Fruit fly (Drosophila melanogaster) whole organism, embryonic: ENCODE data around the gene Sema5c.

Experiments
- Aef1 ChIP-seq: fragments of 200-800 bp; sonication (Bioruptor generic); IDR thresholded peaks from 3 replicates; pipeline ENCODE4 v1.3.6; 2022; ENCODE audit warnings: missing biosample characterization, missing genetic modification characterization
- B-H1 ChIP-seq: fragments of 200-800 bp; sonication (Bioruptor generic); IDR thresholded peaks from 3 replicates; pipeline ENCODE4 v1.3.6; 2022; ENCODE audit warnings: missing biosample characterization, missing genetic modification characterization
- CG10274 ChIP-seq: fragments of 200-800 bp; sonication (Bioruptor generic); optimal IDR thresholded peaks from 3 replicates; lab custom pipeline; 2017; ENCODE audit warnings: missing biosample characterization, mild to moderate bottlenecking, missing genetic modification characterization
- CG10431 ChIP-seq: fragments of 200-800 bp; sonication (Bioruptor generic); optimal IDR thresholded peaks from 3 replicates; lab custom pipeline; 2018; ENCODE audit warnings: missing biosample characterization, mild to moderate bottlenecking, missing genetic modification characterization
- CG10543 ChIP-seq: fragments of 200-800 bp; sonication (Bioruptor generic); optimal IDR thresholded peaks from 3 replicates; lab custom pipeline; 2017; ENCODE audit warnings: missing biosample characterization, mild to moderate bottlenecking, missing genetic modification characterization, moderate library complexity
- CG11504 ChIP-seq: fragments of 200-800 bp; sonication (Bioruptor generic); optimal IDR thresholded peaks from 3 replicates; lab custom pipeline; 2019; ENCODE audit warnings: missing biosample characterization, mild to moderate bottlenecking, missing genetic modification characterization, moderate library complexity
- CG12299 ChIP-seq: fragments of 200-800 bp; sonication (Bioruptor generic); optimal IDR thresholded peaks from 2 replicates; lab custom pipeline; 2018; ENCODE audit warnings: missing biosample characterization, mild to moderate bottlenecking, missing genetic modification characterization
- CG13424 ChIP-seq: fragments of 200-800 bp; sonication (Bioruptor generic); optimal IDR thresholded peaks from 2 replicates; lab custom pipeline; 2019; ENCODE audit warnings: missing biosample characterization, mild to moderate bottlenecking, missing genetic modification characterization, moderate library complexity
- CG17912 ChIP-seq: fragments of 200-800 bp; sonication (Bioruptor generic); optimal IDR thresholded peaks from 2 replicates; lab custom pipeline; 2018; ENCODE audit warnings: missing biosample characterization, mild to moderate bottlenecking, missing genetic modification characterization
- CG2678 ChIP-seq: fragments of 200-800 bp; sonication (Bioruptor generic); optimal IDR thresholded peaks from 3 replicates; lab custom pipeline; 2019; ENCODE audit warnings: missing biosample characterization, mild to moderate bottlenecking, missing genetic modification characterization, moderate library complexity
- CG3838 ChIP-seq: fragments of 200-800 bp; sonication (Bioruptor generic); optimal IDR thresholded peaks from 3 replicates; lab custom pipeline; 2016; ENCODE audit warnings: missing biosample characterization, missing genetic modification characterization
- CG4328 ChIP-seq: fragments of 200-800 bp; sonication (Bioruptor generic); optimal IDR thresholded peaks from 3 replicates; lab custom pipeline; 2017; ENCODE audit warnings: missing biosample characterization, missing genetic modification reagents, missing genetic modification characterization
- CG43689 ChIP-seq: fragments of 200-800 bp; sonication (Bioruptor generic); IDR thresholded peaks from 2 replicates; pipeline ENCODE4 v1.3.6; 2022; ENCODE audit warnings: missing biosample characterization, missing genetic modification characterization
- CG4617 ChIP-seq: fragments of 200-800 bp; sonication (Bioruptor generic); optimal IDR thresholded peaks from 3 replicates; lab custom pipeline; 2016; ENCODE audit warnings: missing biosample characterization, missing genetic modification characterization, borderline replicate concordance
- CG5953 ChIP-seq: fragments of 200-800 bp; sonication (Bioruptor generic); IDR thresholded peaks from 2 replicates; pipeline ENCODE4 v1.3.6; 2022; ENCODE audit warnings: missing biosample characterization, missing genetic modification characterization
- CG6791 ChIP-seq: fragments of 200-800 bp; sonication (Bioruptor generic); IDR thresholded peaks from 3 replicates; pipeline ENCODE4 v1.3.6; 2022; ENCODE audit warnings: missing biosample characterization, missing genetic modification characterization; ENCODE audit not compliant: partially characterized antibody
- CG7372 ChIP-seq: fragments of 200-800 bp; sonication (Bioruptor generic); IDR thresholded peaks from 2 replicates; pipeline ENCODE4 v1.3.6; 2022; ENCODE audit warnings: missing biosample characterization, missing genetic modification characterization
- CG8089 ChIP-seq: fragments of 200-800 bp; sonication (Bioruptor generic); optimal IDR thresholded peaks from 3 replicates; lab custom pipeline; 2016; ENCODE audit warnings: missing biosample characterization, missing genetic modification characterization
- CG9817 ChIP-seq: fragments of 200-800 bp; sonication (Bioruptor generic); optimal IDR thresholded peaks from 2 replicates; lab custom pipeline; 2018; ENCODE audit warnings: missing biosample characterization, mild to moderate bottlenecking, missing genetic modification characterization, moderate library complexity
- CoRest ChIP-seq: fragments of 200-800 bp; sonication (Bioruptor generic); optimal IDR thresholded peaks from 3 replicates; lab custom pipeline; 2018; ENCODE audit warnings: missing biosample characterization, mild to moderate bottlenecking, missing genetic modification characterization, moderate library complexity
- CrebB ChIP-seq: fragments of 200-800 bp; sonication (Bioruptor generic); optimal IDR thresholded peaks from 3 replicates; lab custom pipeline; 2018; ENCODE audit warnings: missing biosample characterization, mild to moderate bottlenecking, missing genetic modification characterization
- Dfd ChIP-seq, 2 experiments: fragments of >200 bp; optimal IDR thresholded peaks; 2 replicates each; lab custom pipeline; 2017; ENCODE audit warnings: missing biosample characterization in 2 of 2, missing genetic modification characterization in 2 of 2
- Doc2 ChIP-seq: fragments of 200-800 bp; sonication (Bioruptor generic); IDR thresholded peaks from 2 replicates; pipeline ENCODE4 v1.3.6; 2022; ENCODE audit warnings: missing biosample characterization, missing genetic modification characterization
- E2f1 ChIP-seq: fragments of 200-800 bp; sonication (Bioruptor generic); IDR thresholded peaks from 2 replicates; pipeline ENCODE4 v1.3.6; 2022; ENCODE audit warnings: missing biosample characterization, missing genetic modification characterization
- Hsf ChIP-seq: fragments of 200-800 bp; sonication (Bioruptor generic); optimal IDR thresholded peaks from 3 replicates; lab custom pipeline; 2016; ENCODE audit warnings: missing biosample characterization, missing genetic modification characterization
- MTF-1 ChIP-seq: fragments of 200-800 bp; sonication (Bioruptor generic); optimal IDR thresholded peaks from 2 replicates; lab custom pipeline; 2018; ENCODE audit warnings: missing biosample characterization, mild to moderate bottlenecking, missing genetic modification characterization, borderline replicate concordance
- Mad ChIP-seq: fragments of 200-800 bp; sonication (Bioruptor generic); optimal IDR thresholded peaks from 2 replicates; lab custom pipeline; 2016; ENCODE audit warnings: missing biosample characterization, missing genetic modification characterization
- Max ChIP-seq: fragments of 200-800 bp; sonication (Bioruptor generic); optimal IDR thresholded peaks from 2 replicates; lab custom pipeline; 2016; ENCODE audit warnings: missing biosample characterization, mild to moderate bottlenecking, missing genetic modification characterization
- Nf-YB ChIP-seq: fragments of 200-800 bp; sonication (Bioruptor generic); optimal IDR thresholded peaks from 3 replicates; lab custom pipeline; 2019; ENCODE audit warnings: missing biosample characterization, mild to moderate bottlenecking, missing genetic modification characterization, moderate library complexity
- Sin3A ChIP-seq: fragments of >200 bp; optimal IDR thresholded peaks from 2 replicates; lab custom pipeline; 2018
- Spps ChIP-seq: fragments of 200-800 bp; sonication (Bioruptor generic); optimal IDR thresholded peaks from 2 replicates; lab custom pipeline; 2018; ENCODE audit warnings: missing biosample characterization, mild to moderate bottlenecking, missing genetic modification characterization
- TFAM ChIP-seq: fragments of 200-800 bp; sonication (Bioruptor generic); optimal IDR thresholded peaks from 2 replicates; lab custom pipeline; 2017; ENCODE audit warnings: missing biosample characterization, missing genetic modification characterization, inconsistent platforms
- ash1 ChIP-seq: fragments of 200-800 bp; sonication (Bioruptor generic); optimal IDR thresholded peaks from 2 replicates; lab custom pipeline; 2018; ENCODE audit warnings: missing biosample characterization, mild to moderate bottlenecking, missing genetic modification characterization
- bowl ChIP-seq: fragments of 200-800 bp; sonication (Bioruptor generic); IDR thresholded peaks from 2 replicates; pipeline ENCODE4 v1.3.6; 2022; ENCODE audit warnings: missing biosample characterization, missing genetic modification characterization
- dm ChIP-seq: fragments of 200-800 bp; sonication (Bioruptor generic); optimal IDR thresholded peaks from 3 replicates; lab custom pipeline; 2016; ENCODE audit warnings: missing biosample characterization, missing genetic modification characterization
- ftz-f1 ChIP-seq: fragments of 200-800 bp; sonication (Bioruptor generic); optimal IDR thresholded peaks from 2 replicates; lab custom pipeline; 2016; ENCODE audit warnings: missing biosample characterization, missing genetic modification characterization
- ham ChIP-seq: fragments of 200-800 bp; sonication (Bioruptor generic); IDR thresholded peaks from 2 replicates; pipeline ENCODE4 v1.3.6; 2022; ENCODE audit warnings: missing biosample characterization, missing genetic modification characterization
- kni ChIP-seq: fragments of 200-800 bp; sonication (Bioruptor generic); optimal IDR thresholded peaks from 3 replicates; lab custom pipeline; 2017; ENCODE audit warnings: mild to moderate bottlenecking, missing biosample characterization, missing genetic modification reagents, missing genetic modification characterization
- lov ChIP-seq, 2 experiments: fragments of 200-800 bp in 1 of 2; fragments of >200 bp in 1 of 2; sonication (Bioruptor generic) in 1 of 2; IDR thresholded peaks in 1 of 2; optimal IDR thresholded peaks in 1 of 2; 2 replicates in 1 of 2; 3 replicates in 1 of 2; pipeline versions ENCODE4 v1.3.6 to Lab custom; 2017 to 2022; ENCODE audit warnings: missing biosample characterization in 1 of 2, missing genetic modification characterization in 1 of 2
- mld ChIP-seq: fragments of 200-800 bp; sonication (Bioruptor generic); IDR thresholded peaks from 3 replicates; pipeline ENCODE4 v1.3.6; 2022; ENCODE audit warnings: missing biosample characterization, missing genetic modification characterization; ENCODE audit not compliant: partially characterized antibody
- nerfin-1 ChIP-seq: fragments of 200-800 bp; sonication (Bioruptor generic); optimal IDR thresholded peaks from 3 replicates; lab custom pipeline; 2019; ENCODE audit warnings: missing biosample characterization, mild to moderate bottlenecking, missing genetic modification characterization, moderate library complexity
- nom ChIP-seq: fragments of 200-800 bp; sonication (Bioruptor generic); optimal IDR thresholded peaks from 2 replicates; lab custom pipeline; 2017; ENCODE audit warnings: missing biosample characterization, missing genetic modification characterization, mild to moderate bottlenecking, moderate library complexity, missing genetic modification reagents
- pho ChIP-seq: fragments of 200-800 bp; sonication (Bioruptor generic); optimal IDR thresholded peaks from 2 replicates; lab custom pipeline; 2016; ENCODE audit warnings: missing biosample characterization, missing genetic modification characterization
- ranshi ChIP-seq: fragments of 200-800 bp; sonication (Bioruptor generic); IDR thresholded peaks from 2 replicates; pipeline ENCODE4 v1.3.6; 2022; ENCODE audit warnings: missing biosample characterization, missing genetic modification characterization
- repo ChIP-seq: fragments of 200-800 bp; sonication (Bioruptor generic); optimal IDR thresholded peaks from 2 replicates; lab custom pipeline; 2016; ENCODE audit warnings: missing biosample characterization, missing genetic modification characterization
- sim ChIP-seq: fragments of 200-800 bp; sonication (Bioruptor generic); IDR thresholded peaks from 2 replicates; pipeline ENCODE4 v1.3.6; 2022; ENCODE audit warnings: missing biosample characterization, missing genetic modification characterization
- sob ChIP-seq: fragments of 200-800 bp; sonication (Bioruptor generic); IDR thresholded peaks from 2 replicates; pipeline ENCODE4 v1.3.6; 2022; ENCODE audit warnings: missing biosample characterization, missing genetic modification characterization
- sqz ChIP-seq: fragments of 200-800 bp; sonication (Bioruptor generic); optimal IDR thresholded peaks from 3 replicates; lab custom pipeline; 2018; ENCODE audit warnings: missing biosample characterization, mild to moderate bottlenecking, missing genetic modification characterization
- twi ChIP-seq: fragments of 200-800 bp; optimal IDR thresholded peaks from 2 replicates; lab custom pipeline; 2019; ENCODE audit warnings: missing biosample characterization, mild to moderate bottlenecking, missing genetic modification characterization, moderate library complexity
- wek ChIP-seq: fragments of 200-800 bp; sonication (Bioruptor generic); optimal IDR thresholded peaks from 3 replicates; lab custom pipeline; 2018; ENCODE audit warnings: missing biosample characterization, mild to moderate bottlenecking, missing genetic modification characterization, moderate library complexity

Gene Sema5c

dm6 chr3L:12124975-12125374 is 43.3 kb upstream of the Sema5c start, which contains the start of gene yps (continued):
- TF ChIP-seq TFAM (GFP tag; lab: Kevin White, UChicago) (peak; percentile 87), Spps (tag; lab: Kevin White, UChicago) (peak; percentile 80), Dfd (GFP tag; optimal IDR thresholded peaks at IDR 0.05; lab: Kevin White, UChicago) (no peak), CG12299 (peak; percentile 86), CG5953 (GFP tag; lab: Robert Waterston, UW) (peak; percentile 88), CG4328 (GFP tag; lab: Kevin White, UChicago) (peak; percentile 97), CG6791 (GFP tag; lab: Robert Waterston, UW) (peak; percentile 81), sob (GFP tag; lab: Robert Waterston, UW) (peak; percentile 95), Sin3A (lab: Kevin White, UChicago) (peak; percentile 28), Aef1 (GFP tag; lab: Robert Waterston, UW) (peak; percentile 65), nom (GFP tag; lab: Kevin White, UChicago) (peak; percentile 93), CrebB (tag; lab: Kevin White, UChicago) (peak; percentile 97), lov (optimal IDR thresholded peaks at IDR 0.05; lab: Kevin White, UChicago) (no peak), lov (GFP tag; IDR thresholded peaks at IDR 0.05; lab: Robert Waterston, UW) (peak; percentile 97), CG2678 (peak; percentile 84), sqz (GFP tag; lab: Kevin White, UChicago) (peak; percentile 91), CG7372 (GFP tag; lab: Robert Waterston, UW) (peak; percentile 75), MTF-1 (GFP tag; lab: Kevin White, UChicago) (peak; percentile 99), CoRest (peak; percentile 84), ham (GFP tag; lab: Robert Waterston, UW) (peak; percentile 78; the same call in 1 of the 2 replicates), CG13424 (peak; percentile 75), E2f1 (peak; percentile 87), CG10431 (peak; percentile 97), ranshi (peak; percentile 86; the same call in 1 of the 2 replicates), Hsf (GFP tag; lab: Kevin White, UChicago) (peak; percentile 90), bowl (GFP tag; lab: Robert Waterston, UW) (peak; percentile 80), ash1 (GFP tag; lab: Kevin White, UChicago) (peak; percentile 99), CG43689 (GFP tag; lab: Robert Waterston, UW) (peak; percentile 83), repo (GFP tag; lab: Kevin White, UChicago) (peak; percentile 94), CG10543 (peak; percentile 98), nerfin-1 (tag; lab: Kevin White, UChicago) (peak; percentile 89), CG17912 (GFP tag; lab: Kevin White, UChicago) (peak; percentile 99), ftz-f1 (GFP tag; lab: Kevin White, UChicago) (peak; percentile 80), CG10274 (GFP tag; lab: Kevin White, UChicago) (peak; percentile 90), Mad (GFP tag; lab: Kevin White, UChicago) (peak; percentile 94), Max (GFP tag; lab: Kevin White, UChicago) (peak; percentile 92), pho (GFP tag; lab: Kevin White, UChicago) (peak; percentile 87), CG8089 (GFP tag; lab: Kevin White, UChicago) (peak; percentile 94), CG3838 (GFP tag; lab: Kevin White, UChicago) (peak; percentile 91), kni (peak; percentile 98), mld (GFP tag; lab: Robert Waterston, UW) (0 out of 3 replicates have a peak, but pooled peaks have one; percentile 27), dm (GFP tag; lab: Kevin White, UChicago) (peak; percentile 93), wek (GFP tag; lab: Kevin White, UChicago) (peak; percentile 96), CG4617 (GFP tag; lab: Kevin White, UChicago) (peak; percentile 75), CG11504 (peak; percentile 85), B-H1 (GFP tag; lab: Robert Waterston, UW) (peak; percentile 74; the same call in 2 of the 3 replicates), twi (tag; lab: Kevin White, UChicago) (peak; percentile 80), Doc2 (GFP tag; lab: Robert Waterston, UW) (no peak), sim (GFP tag; lab: Robert Waterston, UW) (peak; percentile 90), CG9817 (tag; lab: Kevin White, UChicago) (peak; percentile 90), Nf-YB (GFP tag; lab: Kevin White, UChicago) (peak; percentile 77)
